Fruit fly (Drosophila melanogaster) whole organism, pupa: ENCODE data around the gene Edg84A.
A peak's percentile ranks its signal among the peaks of the same experiment; 100 is the strongest.

Experiments used
- CG10348 ChIP-seq: fragments of 200-800 bp; sonication (Bioruptor generic); IDR thresholded peaks from 2 replicates; pipeline ENCODE4 v1.3.6; 2022; ENCODE audit warnings: missing biosample characterization, missing genetic modification characterization
- CG12605 ChIP-seq: fragments of 200-800 bp; sonication (Bioruptor generic); IDR thresholded peaks from 2 replicates; pipeline ENCODE4 v1.3.6; 2022; ENCODE audit warnings: missing biosample characterization, missing genetic modification characterization
- CG13204 ChIP-seq: fragments of 200-800 bp; sonication (Bioruptor generic); optimal IDR thresholded peaks from 2 replicates; lab custom pipeline; 2018; ENCODE audit warnings: missing biosample characterization, mild to moderate bottlenecking, missing genetic modification characterization, moderate library complexity
- CG14655 ChIP-seq: fragments of 200-800 bp; sonication (Bioruptor generic); optimal IDR thresholded peaks from 3 replicates; lab custom pipeline; 2017; ENCODE audit warnings: mild to moderate bottlenecking, missing biosample characterization, missing genetic modification reagents, missing genetic modification characterization
- CG15710 ChIP-seq: fragments of 200-800 bp; sonication (Bioruptor generic); optimal IDR thresholded peaks from 2 replicates; lab custom pipeline; 2018; ENCODE audit warnings: missing biosample characterization, mild to moderate bottlenecking, missing genetic modification characterization, moderate library complexity
- CG17806 ChIP-seq: fragments of 200-800 bp; sonication (Bioruptor generic); optimal IDR thresholded peaks from 2 replicates; lab custom pipeline; 2018; ENCODE audit warnings: missing biosample characterization, mild to moderate bottlenecking, missing genetic modification characterization, moderate library complexity
- CG32121 ChIP-seq: fragments of 200-800 bp; sonication (Bioruptor generic); IDR thresholded peaks from 2 replicates; pipeline ENCODE4 v1.3.6; 2022; ENCODE audit warnings: missing biosample characterization, missing genetic modification characterization
- CG34367 ChIP-seq: fragments of 200-800 bp; sonication (Bioruptor generic); optimal IDR thresholded peaks from 2 replicates; lab custom pipeline; 2018; ENCODE audit warnings: missing biosample characterization, mild to moderate bottlenecking, missing genetic modification characterization
- CG4496 ChIP-seq: fragments of 200-800 bp; sonication (Bioruptor generic); IDR thresholded peaks from 3 replicates; pipeline ENCODE4 v1.3.6; 2022; ENCODE audit warnings: missing biosample characterization, missing genetic modification characterization
- CG8159 ChIP-seq: fragments of 200-800 bp; sonication (Bioruptor generic); optimal IDR thresholded peaks from 3 replicates; lab custom pipeline; 2018; ENCODE audit warnings: missing biosample characterization, mild to moderate bottlenecking, missing genetic modification characterization, moderate library complexity
- CG8301 ChIP-seq: fragments of 200-800 bp; sonication (Bioruptor generic); optimal IDR thresholded peaks from 2 replicates; lab custom pipeline; 2018; ENCODE audit warnings: missing biosample characterization, mild to moderate bottlenecking, missing genetic modification characterization
- CG9948 ChIP-seq: fragments of 200-800 bp; sonication (Bioruptor generic); optimal IDR thresholded peaks from 2 replicates; lab custom pipeline; 2018; ENCODE audit warnings: missing biosample characterization, mild to moderate bottlenecking, missing genetic modification characterization, moderate library complexity
- D1 ChIP-seq: fragments of 200-800 bp; sonication (Bioruptor generic); optimal IDR thresholded peaks from 2 replicates; lab custom pipeline; 2018; ENCODE audit warnings: missing biosample characterization, mild to moderate bottlenecking, missing genetic modification characterization, moderate library complexity
- EcR ChIP-seq: fragments of 200-800 bp; sonication (Bioruptor generic); optimal IDR thresholded peaks from 3 replicates; lab custom pipeline; 2019; ENCODE audit warnings: missing biosample characterization, missing genetic modification characterization, mild to moderate bottlenecking, moderate library complexity, missing genetic modification reagents
- Pif1A ChIP-seq: fragments of 200-800 bp; sonication (Bioruptor generic); optimal IDR thresholded peaks from 3 replicates; lab custom pipeline; 2016; ENCODE audit warnings: missing biosample characterization, missing genetic modification characterization
- Pif1B ChIP-seq: fragments of 200-800 bp; sonication (Bioruptor generic); optimal IDR thresholded peaks from 3 replicates; lab custom pipeline; 2016; ENCODE audit warnings: missing biosample characterization, missing genetic modification characterization
- Snoo ChIP-seq: fragments of 200-800 bp; sonication (Bioruptor generic); optimal IDR thresholded peaks from 3 replicates; lab custom pipeline; 2017; ENCODE audit warnings: missing biosample characterization, mild to moderate bottlenecking, missing genetic modification characterization, inconsistent platforms
- fd96Ca ChIP-seq: fragments of 200-800 bp; sonication (Bioruptor generic); IDR thresholded peaks from 3 replicates; pipeline ENCODE4 v1.3.6; 2022; ENCODE audit warnings: missing biosample characterization, missing genetic modification characterization
- gl ChIP-seq: fragments of 200-800 bp; sonication (Bioruptor generic); optimal IDR thresholded peaks from 2 replicates; lab custom pipeline; 2018; ENCODE audit warnings: missing biosample characterization, mild to moderate bottlenecking, missing genetic modification characterization
- rn ChIP-seq: fragments of 200-800 bp; sonication (Bioruptor generic); IDR thresholded peaks from 2 replicates; pipeline ENCODE4 v1.3.6; 2022; ENCODE audit warnings: missing biosample characterization, missing genetic modification characterization

The Edg84A gene

DNA sequence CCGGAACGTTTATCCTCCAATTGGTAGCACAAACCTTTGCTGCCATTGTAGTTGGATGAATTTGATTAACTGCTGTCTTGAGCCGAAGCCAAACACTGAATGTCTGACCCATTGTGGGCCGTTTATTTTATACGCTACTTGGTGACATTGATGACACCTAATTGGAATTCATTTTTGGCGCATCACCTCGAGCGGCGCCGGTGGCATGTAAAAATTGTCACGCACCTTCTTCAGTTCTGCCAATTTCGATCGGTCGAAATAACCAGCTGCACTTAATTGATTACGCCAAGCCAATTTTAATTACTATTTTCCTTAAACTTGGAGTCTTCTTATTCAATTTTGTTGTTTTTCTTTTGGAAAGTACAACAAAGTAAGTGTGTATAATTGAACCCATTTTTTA lies 7.4 kb downstream of the Edg84A start, which contains the start of gene Ccp84Ae:
Gene Ccp84Ae, minus strand, starts transcription at position 101 of the 400 bp plus-strand sequence.
- TF ChIP-seq D1 (tag; lab: Kevin White, UChicago) (no peak), CG15710 (tag; lab: Kevin White, UChicago) (no peak), CG13204 (GFP tag; lab: Kevin White, UChicago) (no peak), Pif1A (GFP tag; lab: Kevin White, UChicago) (no peak), CG8159 (tag; lab: Kevin White, UChicago) (no peak), EcR (GFP tag; lab: Kevin White, UChicago) (no peak), CG8301 (tag; lab: Kevin White, UChicago) (no peak), gl (tag; lab: Kevin White, UChicago) (no peak), CG4496 (GFP tag; lab: Robert Waterston, UW) (no peak)

dm6 chr3R:6692432-6692831 lies 8.2 kb downstream of the Edg84A start, which contains the start of gene Ccp84Ad:
TSS of gene Ccp84Ad (plus strand) at chr3R:6692732.
- TF ChIP-seq Pif1B (GFP tag; lab: Kevin White, UChicago) (no peak), CG10348 (no peak), D1 (tag; lab: Kevin White, UChicago) (no peak), CG15710 (tag; lab: Kevin White, UChicago) (no peak), Pif1A (GFP tag; lab: Kevin White, UChicago) (no peak), Snoo (tag; lab: Kevin White, UChicago) (no peak), EcR (GFP tag; lab: Kevin White, UChicago) (no peak), rn (GFP tag; lab: Robert Waterston, UW) (no peak), CG4496 (GFP tag; lab: Robert Waterston, UW) (no peak), CG9948 (no peak)

- TF ChIP-seq CG32121 (no peak), CG14655 (GFP tag; lab: Kevin White, UChicago) (no peak)
These were observed 12.0 kb downstream of the Edg84A start, which contains the start of gene Ccp84Ac for dm6 chr3R:6696221-6696749. TSS of gene Ccp84Ac (minus strand) at chr3R:6696271.

DNA sequence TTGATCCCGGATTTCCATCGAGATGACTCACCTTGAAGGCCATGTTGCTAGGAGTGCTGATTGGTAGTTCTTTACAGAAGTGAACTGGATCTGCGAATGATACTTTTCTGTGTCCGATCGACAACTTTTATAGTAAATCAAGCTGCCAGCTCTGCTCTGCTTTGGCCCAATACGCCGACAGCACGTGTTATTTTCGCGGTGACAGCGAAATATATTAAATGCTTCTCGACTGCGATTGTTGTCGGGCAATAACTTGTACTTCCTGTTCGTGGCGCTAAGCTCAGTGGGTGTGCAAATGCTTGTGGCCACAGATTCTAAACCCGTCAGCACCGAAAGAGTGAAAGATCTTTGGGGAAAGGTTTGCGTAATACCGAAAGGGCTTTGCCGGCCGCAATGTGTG lies 18.5 kb downstream of the Edg84A start, which contains the start of gene Ccp84Ab:
Gene Ccp84Ab, minus strand, starts transcription at position 101 of the 400 bp plus-strand sequence.
- TF ChIP-seq CG17806: no peak
- TF ChIP-seq CG34367 (tag; lab: Kevin White, UChicago): no peak
- TF ChIP-seq CG8159 (tag; lab: Kevin White, UChicago): no peak
- no peak for TF ChIP-seq fd96Ca (GFP tag; lab: Robert Waterston, UW)
- no peak for TF ChIP-seq CG32121
- TF ChIP-seq CG9948: no peak
- TF ChIP-seq Pif1B (GFP tag; lab: Kevin White, UChicago): no peak
- no peak for TF ChIP-seq CG12605 (GFP tag; lab: Robert Waterston, UW)
- TF ChIP-seq rn (GFP tag; lab: Robert Waterston, UW): no peak
- TF ChIP-seq, all 21 proteins: peak for 0

- TF ChIP-seq CG32121 (no peak), Pif1B (GFP tag; lab: Kevin White, UChicago) (no peak), CG9948 (no peak), fd96Ca (GFP tag; lab: Robert Waterston, UW) (no peak), CG12605 (GFP tag; lab: Robert Waterston, UW) (no peak), CG14655 (GFP tag; lab: Kevin White, UChicago) (no peak), CG10348 (no peak), CG17806 (no peak), CG13204 (GFP tag; lab: Kevin White, UChicago) (no peak), D1 (tag; lab: Kevin White, UChicago) (no peak), Pif1A (GFP tag; lab: Kevin White, UChicago) (no peak), EcR (GFP tag; lab: Kevin White, UChicago) (no peak), CG8301 (tag; lab: Kevin White, UChicago) (no peak), CG8159 (tag; lab: Kevin White, UChicago) (no peak), CG34367 (tag; lab: Kevin White, UChicago) (no peak), gl (tag; lab: Kevin White, UChicago) (no peak), CG4496 (GFP tag; lab: Robert Waterston, UW) (no peak), rn (GFP tag; lab: Robert Waterston, UW) (no peak), Snoo (tag; lab: Kevin White, UChicago) (no peak)
These were observed 19.5 kb downstream of the Edg84A start, which contains the start of gene Ccp84Aa for dm6 chr3R:6703784-6704183. TSS of gene Ccp84Aa (plus strand) at chr3R:6704084.

dm6 chr3R:6706327-6706726 lies 22.1 kb downstream of the Edg84A start:
- TF ChIP-seq D1 (tag; lab: Kevin White, UChicago) (peak; percentile 64), CG12605 (GFP tag; lab: Robert Waterston, UW) (no peak), CG13204 (GFP tag; lab: Kevin White, UChicago) (no peak)

dm6 chr3R:6708858-6709257 lies 24.6 kb downstream of the Edg84A start:
- no peak for TF ChIP-seq Pif1B (GFP tag; lab: Kevin White, UChicago)
- peak; percentile 67 for TF ChIP-seq D1 (tag; lab: Kevin White, UChicago)
